Fruit fly (Drosophila melanogaster) whole organism, embryonic: Measurements from ENCODE around the gene Kah.

ENCODE experiments used
- CG1024 ChIP-seq: fragments of 200-800 bp; sonication (Bioruptor generic); IDR thresholded peaks from 2 replicates; pipeline ENCODE4 v1.3.6; 2022; ENCODE audit warnings: missing biosample characterization, missing genetic modification characterization
- CG10321 ChIP-seq: fragments of 200-800 bp; sonication (Bioruptor generic); IDR thresholded peaks from 2 replicates; pipeline ENCODE4 v1.3.6; 2022; ENCODE audit warnings: missing biosample characterization, missing genetic modification characterization
- CG10462 ChIP-seq: fragments of 200-800 bp; sonication (Bioruptor generic); optimal IDR thresholded peaks from 2 replicates; lab custom pipeline; 2016; ENCODE audit warnings: missing biosample characterization, missing genetic modification characterization
- CG11398 ChIP-seq: fragments of 200-800 bp; sonication (Bioruptor generic); optimal IDR thresholded peaks from 2 replicates; lab custom pipeline; 2016; ENCODE audit warnings: missing biosample characterization, missing genetic modification characterization
- CG12299 ChIP-seq: fragments of 200-800 bp; sonication (Bioruptor generic); optimal IDR thresholded peaks from 2 replicates; lab custom pipeline; 2018; ENCODE audit warnings: missing biosample characterization, mild to moderate bottlenecking, missing genetic modification characterization
- CG12942 ChIP-seq: fragments of 200-800 bp; sonication (Bioruptor generic); optimal IDR thresholded peaks from 3 replicates; lab custom pipeline; 2016; ENCODE audit warnings: missing biosample characterization, missing genetic modification characterization
- CG13287 ChIP-seq: fragments of 200-800 bp; sonication (Bioruptor generic); IDR thresholded peaks from 2 replicates; pipeline ENCODE4 v1.3.6; 2022; ENCODE audit warnings: missing biosample characterization, missing genetic modification characterization; ENCODE audit not compliant: partially characterized antibody
- CG13296 ChIP-seq: fragments of 200-800 bp; sonication (Bioruptor generic); optimal IDR thresholded peaks from 3 replicates; lab custom pipeline; 2018; ENCODE audit warnings: missing biosample characterization, mild to moderate bottlenecking, missing genetic modification characterization
- CG13624 ChIP-seq: fragments of 200-800 bp; sonication (Bioruptor generic); optimal IDR thresholded peaks from 2 replicates; lab custom pipeline; 2016; ENCODE audit warnings: missing biosample characterization, missing genetic modification characterization
- CG13775 ChIP-seq: fragments of 200-800 bp; sonication (Bioruptor generic); optimal IDR thresholded peaks from 3 replicates; lab custom pipeline; 2017; ENCODE audit warnings: missing biosample characterization, mild to moderate bottlenecking, missing genetic modification characterization
- CG16863 ChIP-seq: fragments of 200-800 bp; sonication (Bioruptor generic); optimal IDR thresholded peaks from 3 replicates; lab custom pipeline; 2016; ENCODE audit warnings: missing biosample characterization, missing genetic modification characterization
- CG17829 ChIP-seq: fragments of 200-800 bp; optimal IDR thresholded peaks from 2 replicates; lab custom pipeline; 2019; ENCODE audit warnings: missing biosample characterization, mild to moderate bottlenecking, missing genetic modification characterization, moderate library complexity
- CG17912 ChIP-seq: fragments of 200-800 bp; sonication (Bioruptor generic); optimal IDR thresholded peaks from 2 replicates; lab custom pipeline; 2018; ENCODE audit warnings: missing biosample characterization, mild to moderate bottlenecking, missing genetic modification characterization
- CG1832 ChIP-seq: fragments of 200-800 bp; sonication (Bioruptor generic); optimal IDR thresholded peaks from 2 replicates; lab custom pipeline; 2017; ENCODE audit warnings: missing biosample characterization, mild to moderate bottlenecking, missing genetic modification characterization, inconsistent platforms
- CG18476 ChIP-seq: fragments of 200-800 bp; sonication (Bioruptor generic); optimal IDR thresholded peaks from 2 replicates; lab custom pipeline; 2016; ENCODE audit warnings: missing biosample characterization, mild to moderate bottlenecking, missing genetic modification characterization
- CG4617 ChIP-seq: fragments of 200-800 bp; sonication (Bioruptor generic); optimal IDR thresholded peaks from 3 replicates; lab custom pipeline; 2016; ENCODE audit warnings: missing biosample characterization, missing genetic modification characterization, borderline replicate concordance
- CG6272 ChIP-seq: fragments of 200-800 bp; sonication (Bioruptor generic); IDR thresholded peaks from 2 replicates; pipeline ENCODE4 v1.3.6; 2022; ENCODE audit warnings: missing biosample characterization, missing genetic modification characterization
- CG6854 ChIP-seq: fragments of 200-800 bp; sonication (Bioruptor generic); optimal IDR thresholded peaks from 3 replicates; lab custom pipeline; 2017; ENCODE audit warnings: missing biosample characterization, mild to moderate bottlenecking, missing genetic modification characterization
- CG7786 ChIP-seq: fragments of 200-800 bp; sonication (Bioruptor generic); optimal IDR thresholded peaks from 2 replicates; lab custom pipeline; 2016; ENCODE audit warnings: missing biosample characterization, missing genetic modification characterization
- CG7839 ChIP-seq: fragments of 200-800 bp; sonication (Bioruptor generic); optimal IDR thresholded peaks from 3 replicates; lab custom pipeline; 2018; ENCODE audit warnings: missing biosample characterization, mild to moderate bottlenecking, missing genetic modification characterization, moderate library complexity
- CG8290 ChIP-seq, 3 experiments: fragments of 200-800 bp; sonication (Bioruptor generic); optimal IDR thresholded peaks; 2 replicates each; lab custom pipeline; 2016 to 2019; ENCODE audit warnings: missing biosample characterization in 3 of 3, missing genetic modification characterization in 3 of 3, mild to moderate bottlenecking in 2 of 3, moderate library complexity in 1 of 3
- CG8388 ChIP-seq: fragments of 200-800 bp; sonication (Bioruptor generic); optimal IDR thresholded peaks from 2 replicates; lab custom pipeline; 2019; ENCODE audit warnings: missing biosample characterization, mild to moderate bottlenecking, missing genetic modification characterization, moderate library complexity
- Camta ChIP-seq: fragments of 200-800 bp; sonication (Bioruptor generic); optimal IDR thresholded peaks from 2 replicates; lab custom pipeline; 2016; ENCODE audit warnings: missing biosample characterization, missing genetic modification characterization
- Dp ChIP-seq: fragments of 200-800 bp; sonication (Bioruptor generic); optimal IDR thresholded peaks from 2 replicates; lab custom pipeline; 2018; ENCODE audit warnings: missing biosample characterization, mild to moderate bottlenecking, missing genetic modification characterization, moderate library complexity
- Elba2 ChIP-seq: fragments of 200-800 bp; sonication (Bioruptor generic); optimal IDR thresholded peaks from 3 replicates; lab custom pipeline; 2016; ENCODE audit warnings: missing biosample characterization, missing genetic modification characterization
- HLH3B ChIP-seq: fragments of 200-800 bp; sonication (Bioruptor generic); IDR thresholded peaks from 2 replicates; pipeline ENCODE4 v1.3.6; 2022; ENCODE audit warnings: missing biosample characterization, missing genetic modification characterization
- Hr3 ChIP-seq: fragments of 200-800 bp; sonication (Bioruptor generic); optimal IDR thresholded peaks from 3 replicates; lab custom pipeline; 2016; ENCODE audit warnings: missing biosample characterization, missing genetic modification characterization
- Kr ChIP-seq: fragments of 200-800 bp; sonication (Bioruptor generic); optimal IDR thresholded peaks from 2 replicates; lab custom pipeline; 2017; ENCODE audit warnings: missing biosample characterization, mild to moderate bottlenecking, missing genetic modification characterization
- MBD-R2 ChIP-seq: fragments of 200-800 bp; sonication (Bioruptor generic); IDR thresholded peaks from 2 replicates; pipeline ENCODE4 v1.3.6; 2022; ENCODE audit warnings: missing biosample characterization, missing genetic modification characterization
- NC2β ChIP-seq: fragments of 200-800 bp; sonication (Bioruptor generic); optimal IDR thresholded peaks from 2 replicates; lab custom pipeline; 2016; ENCODE audit warnings: missing biosample characterization, missing genetic modification characterization
- NfI ChIP-seq: fragments of 200-800 bp; sonication (Bioruptor generic); optimal IDR thresholded peaks from 3 replicates; lab custom pipeline; 2018; ENCODE audit warnings: missing biosample characterization, mild to moderate bottlenecking, missing genetic modification characterization, moderate library complexity
- ato ChIP-seq: fragments of 200-800 bp; sonication (Bioruptor generic); IDR thresholded peaks from 2 replicates; pipeline ENCODE4 v1.3.6; 2022; ENCODE audit warnings: missing biosample characterization, missing genetic modification characterization; ENCODE audit not compliant: partially characterized antibody
- bigmax ChIP-seq: fragments of 200-800 bp; sonication (Bioruptor generic); optimal IDR thresholded peaks from 2 replicates; lab custom pipeline; 2018; ENCODE audit warnings: missing biosample characterization, mild to moderate bottlenecking, missing genetic modification characterization
- bsh ChIP-seq, 2 experiments: fragments of 200-800 bp; sonication (Bioruptor generic); optimal IDR thresholded peaks; 2 replicates each; lab custom pipeline; 2017 to 2018; ENCODE audit warnings: mild to moderate bottlenecking in 2 of 2, missing biosample characterization in 2 of 2, missing genetic modification characterization in 2 of 2, moderate library complexity in 1 of 2
- chif ChIP-seq, 2 experiments: fragments of 200-800 bp; sonication (Bioruptor generic); optimal IDR thresholded peaks; 3 replicates each; lab custom pipeline; 2016; ENCODE audit warnings: missing biosample characterization in 2 of 2, missing genetic modification characterization in 2 of 2
- crc ChIP-seq: fragments of 200-800 bp; sonication (Bioruptor generic); optimal IDR thresholded peaks from 2 replicates; lab custom pipeline; 2016; ENCODE audit warnings: missing biosample characterization, missing genetic modification characterization
- dati ChIP-seq: fragments of 200-800 bp; sonication (Bioruptor generic); IDR thresholded peaks from 2 replicates; pipeline ENCODE4 v1.3.6; 2022; ENCODE audit warnings: missing biosample characterization, missing genetic modification characterization
- dmrt99B ChIP-seq: fragments of 200-800 bp; sonication (Bioruptor generic); optimal IDR thresholded peaks from 2 replicates; lab custom pipeline; 2018; ENCODE audit warnings: missing biosample characterization, mild to moderate bottlenecking, missing genetic modification characterization, moderate library complexity
- dpn ChIP-seq, 2 experiments: fragments of 200-800 bp; sonication (Bioruptor generic); optimal IDR thresholded peaks; 3 replicates each; lab custom pipeline; 2016; ENCODE audit warnings: missing biosample characterization in 2 of 2, missing genetic modification characterization in 2 of 2
- knrl ChIP-seq: fragments of 200-800 bp; sonication (Bioruptor generic); IDR thresholded peaks from 3 replicates; pipeline ENCODE4 v1.3.6; 2022; ENCODE audit warnings: missing biosample characterization, missing genetic modification characterization; ENCODE audit not compliant: partially characterized antibody
- lilli ChIP-seq: fragments of 200-800 bp; sonication (Bioruptor generic); optimal IDR thresholded peaks from 3 replicates; lab custom pipeline; 2016; ENCODE audit warnings: missing biosample characterization, missing genetic modification characterization
- lola ChIP-seq, 3 experiments: fragments of >200 bp in 2 of 3; fragments of 200-800 bp in 1 of 3; sonication (Bioruptor generic) in 1 of 3; optimal IDR thresholded peaks; 2 replicates each; lab custom pipeline; 2017 to 2019; ENCODE audit warnings: missing biosample characterization in 3 of 3, missing genetic modification characterization in 3 of 3, mild to moderate bottlenecking in 1 of 3, moderate library complexity in 1 of 3
- phol ChIP-seq: fragments of 200-800 bp; sonication (Bioruptor generic); optimal IDR thresholded peaks from 3 replicates; lab custom pipeline; 2018; ENCODE audit warnings: missing biosample characterization, mild to moderate bottlenecking, missing genetic modification characterization, moderate library complexity
- pita ChIP-seq: fragments of 200-800 bp; sonication (Bioruptor generic); optimal IDR thresholded peaks from 2 replicates; lab custom pipeline; 2017; ENCODE audit warnings: missing biosample characterization, mild to moderate bottlenecking, missing genetic modification characterization
- pzg ChIP-seq: fragments of 200-800 bp; sonication (Bioruptor generic); optimal IDR thresholded peaks from 3 replicates; lab custom pipeline; 2018; ENCODE audit warnings: missing biosample characterization, mild to moderate bottlenecking, missing genetic modification characterization, moderate library complexity
- tup ChIP-seq: fragments of 200-800 bp; sonication (Bioruptor generic); optimal IDR thresholded peaks from 2 replicates; lab custom pipeline; 2016; ENCODE audit warnings: missing biosample characterization, mild to moderate bottlenecking, missing genetic modification characterization, moderate library complexity
- unc-4 ChIP-seq: fragments of 200-800 bp; sonication (Bioruptor generic); IDR thresholded peaks from 2 replicates; pipeline ENCODE4 v1.3.6; 2022; ENCODE audit warnings: missing biosample characterization, missing genetic modification characterization; ENCODE audit not compliant: partially characterized antibody
- zen2 ChIP-seq: fragments of 200-800 bp; sonication (Bioruptor generic); IDR thresholded peaks from 3 replicates; pipeline ENCODE4 v1.3.6; 2022; ENCODE audit warnings: missing biosample characterization, missing genetic modification characterization; ENCODE audit not compliant: partially characterized antibody

Kah gene

dm6 chr3L:563002-563627 lies 26.0 kb downstream of the Kah start (continued):
- TF ChIP-seq CG8290 (GFP tag; optimal IDR thresholded peaks at IDR 0.05; lab: Kevin White, UChicago) (peak; percentile 9), CG8290 (tag; optimal IDR thresholded peaks at IDR 0.05; lab: Kevin White, UChicago) (peak in 1 of 2 experiments; percentile 61), CG7786 (GFP tag; lab: Kevin White, UChicago) (no peak), ato (no peak), Elba2 (GFP tag; lab: Kevin White, UChicago) (no peak), unc-4 (no peak), pita (GFP tag; lab: Kevin White, UChicago) (no peak), lilli (GFP tag; lab: Kevin White, UChicago) (peak; percentile 31), Kr (GFP tag; lab: Kevin White, UChicago) (no peak), CG12942 (GFP tag; lab: Kevin White, UChicago) (peak; percentile 48), bsh (GFP tag; optimal IDR thresholded peaks at IDR 0.05; lab: Kevin White, UChicago) (peak in 1 of 2 experiments; percentile 78), CG17829 (tag; lab: Kevin White, UChicago) (peak; percentile 41), zen2 (no peak), CG18476 (peak; percentile 34), CG4617 (GFP tag; lab: Kevin White, UChicago) (no peak), CG13296 (GFP tag; lab: Kevin White, UChicago) (peak; percentile 52), CG13775 (GFP tag; lab: Kevin White, UChicago) (peak; percentile 29), Dp (GFP tag; lab: Kevin White, UChicago) (no peak), MBD-R2 (GFP tag; lab: Robert Waterston, UW) (peak; percentile 33; the same call in 1 of the 2 replicates), CG10321 (no peak), dpn (GFP tag; optimal IDR thresholded peaks at IDR 0.05; lab: Kevin White, UChicago) (peak; percentile 46 to 66), phol (peak; percentile 73), CG11398 (GFP tag; lab: Kevin White, UChicago) (no peak), CG7839 (tag; lab: Kevin White, UChicago) (peak; percentile 67), CG10462 (no peak), knrl (GFP tag; lab: Robert Waterston, UW) (no peak), CG13624 (GFP tag; lab: Kevin White, UChicago) (peak; percentile 63), CG6854 (GFP tag; lab: Kevin White, UChicago) (no peak), Hr3 (GFP tag; lab: Kevin White, UChicago) (peak; percentile 10), dati (no peak), chif (GFP tag; optimal IDR thresholded peaks at IDR 0.05; lab: Kevin White, UChicago) (peak; percentile 49 to 59), NC2β (GFP tag; lab: Kevin White, UChicago) (peak; percentile 36), pzg (GFP tag; lab: Kevin White, UChicago) (no peak), crc (GFP tag; lab: Kevin White, UChicago) (no peak), NfI (GFP tag; lab: Kevin White, UChicago) (peak; percentile 51), CG8388 (GFP tag; lab: Kevin White, UChicago) (peak; percentile 67), CG6272 (GFP tag; lab: Robert Waterston, UW) (no peak), CG13287 (GFP tag; lab: Robert Waterston, UW) (no peak), CG16863 (GFP tag; lab: Kevin White, UChicago) (peak; percentile 4), CG1832 (GFP tag; lab: Kevin White, UChicago) (no peak), lola (GFP tag; optimal IDR thresholded peaks at IDR 0.05; lab: Kevin White, UChicago) (peak in 1 of 3 experiments; percentile 18), CG1024 (GFP tag; lab: Robert Waterston, UW) (peak; percentile 41; the same call in 1 of the 2 replicates), Camta (GFP tag; lab: Kevin White, UChicago) (peak; percentile 2), HLH3B (GFP tag; lab: Robert Waterston, UW) (peak; percentile 37; the same call in 1 of the 2 replicates), CG17912 (GFP tag; lab: Kevin White, UChicago) (no peak), dmrt99B (tag; lab: Kevin White, UChicago) (peak; percentile 79), tup (GFP tag; lab: Kevin White, UChicago) (no peak), bigmax (GFP tag; lab: Kevin White, UChicago) (no peak), CG12299 (tag; lab: Kevin White, UChicago) (no peak)
